Fruit fly (Drosophila melanogaster): ENCODE data around the gene Hs2st.

dm6 chr2L:19489997-19490461 is 45.5 kb upstream of the Hs2st start, which contains the start of the genes CG10194 and CG18094:
- no peak for TF ChIP-seq CG8478 (optimal IDR thresholded peaks at IDR 0.05)
- TF ChIP-seq CTCF (optimal IDR thresholded peaks at IDR 0.05) = no peak
